Worm (Caenorhabditis elegans): Measurements from ENCODE around the gene C08E8.9.
"Not testable (repeated sequence)": the region's sequence is repeated elsewhere in the genome, so short reads cannot be mapped to it uniquely, and the experiment has no call there.

The C08E8.9 gene

ce11 chrV:18394203-18394602 is 29.5 kb downstream of the C08E8.9 start, which contains the start of gene Y51A2B.6:
Gene Y51A2B.6 (minus strand): TSS chrV:18394303.
- TF ChIP-seq fkh-10 (GFP tag; optimal IDR thresholded peaks at IDR 0.05) (no peak), skn-1 (tag; optimal IDR thresholded peaks at IDR 0.05) (no peak), swsn-7 (tag; optimal IDR thresholded peaks at IDR 0.05) (no peak), lin-13 (GFP tag; optimal IDR thresholded peaks at IDR 0.05) (no peak), hpl-2 (GFP tag; optimal IDR thresholded peaks at IDR 0.05) (no peak), sptf-1 (tag; optimal IDR thresholded peaks at IDR 0.05) (no peak), nhr-20 (tag; optimal IDR thresholded peaks at IDR 0.05) (no peak), fos-1 (tag; optimal IDR thresholded peaks at IDR 0.05) (no peak), sox-4 (tag; optimal IDR thresholded peaks at IDR 0.05) (no peak), mep-1 (tag; optimal IDR thresholded peaks at IDR 0.05) (no peak), nhr-85 (tag) (no peak), irx-1 (tag; optimal IDR thresholded peaks at IDR 0.05) (no peak), pag-3 (tag; optimal IDR thresholded peaks at IDR 0.05; ENCODE audit: borderline replicate concordance, insufficient read depth) (no peak), unc-30 (tag; optimal IDR thresholded peaks at IDR 0.05) (no peak), mdl-1 (tag; optimal IDR thresholded peaks at IDR 0.05) (no peak), unc-86 (tag; optimal IDR thresholded peaks at IDR 0.05) (no peak)

- TF ChIP-seq mep-1 (tag; optimal IDR thresholded peaks at IDR 0.05): no peak
Observed at ce11 chrV:18395649-18396048, 31.0 kb downstream of the C08E8.9 start, which contains the start of gene Y51A2B.9. Gene Y51A2B.9 (minus strand): TSS chrV:18395749.

- no peak for TF ChIP-seq lsy-2 (tag; optimal IDR thresholded peaks at IDR 0.05)
- TF ChIP-seq efl-1 (optimal IDR thresholded peaks at IDR 0.05): no peak
- TF ChIP-seq efl-1 (GFP tag; optimal IDR thresholded peaks at IDR 0.05 in 1 of 2): peak in 1 of 2 experiments; percentile 6
Observed at ce11 chrV:18397814-18398213, 33.2 kb downstream of the C08E8.9 start, which contains the start of gene Y51A2B.16. Gene Y51A2B.16 (minus strand): TSS chrV:18397914.

DNA sequence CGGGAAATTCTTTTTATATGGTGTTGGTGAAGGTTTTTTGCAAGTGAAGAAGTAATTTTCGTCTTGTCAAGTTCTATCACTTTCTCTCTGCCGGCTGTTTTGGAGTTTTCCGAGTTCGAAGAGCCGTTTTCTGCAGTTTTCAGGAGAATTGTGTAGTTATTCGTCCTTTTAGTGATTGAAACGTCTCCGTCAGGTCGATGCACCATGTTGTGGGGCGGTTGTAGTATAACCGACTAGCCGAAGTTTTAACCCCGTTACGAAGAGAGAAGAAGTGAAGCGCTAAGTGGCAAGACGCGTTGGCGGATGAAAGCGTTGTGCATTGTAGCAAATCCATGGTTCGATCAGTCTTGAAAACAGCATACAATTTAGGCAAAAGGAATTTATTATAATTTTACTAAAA is 38.1 kb downstream of the C08E8.9 start:
- TF ChIP-seq efl-1 (optimal IDR thresholded peaks at IDR 0.05) (no peak), efl-1 (GFP tag; optimal IDR thresholded peaks at IDR 0.05 in 1 of 2) (peak in 1 of 2 experiments; percentile 90), aha-1 (tag; optimal IDR thresholded peaks at IDR 0.05) (no peak)

DNA sequence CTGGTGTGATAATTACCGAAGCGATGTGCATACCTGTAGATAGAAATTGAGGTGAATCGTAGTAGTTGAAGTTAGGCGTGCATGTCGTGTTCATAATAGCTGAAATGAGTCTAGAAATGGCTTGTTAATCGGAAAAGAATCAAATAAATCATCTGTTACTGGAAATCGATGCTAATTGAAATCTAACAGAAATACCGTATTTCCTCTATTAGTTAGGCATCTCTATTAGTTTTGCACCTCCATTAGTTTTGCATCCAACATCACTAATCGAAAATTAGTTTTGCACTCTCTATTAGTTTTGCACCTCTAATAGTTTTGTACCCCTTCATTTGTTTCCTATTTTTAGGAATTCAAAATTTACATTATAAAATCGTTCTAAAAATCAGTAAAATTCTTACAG is 40.1 kb downstream of the C08E8.9 start, which contains the start of gene srh-209:
Gene srh-209, minus strand, starts transcription at position 101 of the 400 bp plus-strand sequence.
- not testable (repeated sequence) for TF ChIP-seq hlh-17 (GFP tag; optimal IDR thresholded peaks at IDR 0.05; ENCODE audit: borderline replicate concordance); unc-62 (GFP tag; optimal IDR thresholded peaks at IDR 0.05); fos-1 (tag; optimal IDR thresholded peaks at IDR 0.05)

DNA sequence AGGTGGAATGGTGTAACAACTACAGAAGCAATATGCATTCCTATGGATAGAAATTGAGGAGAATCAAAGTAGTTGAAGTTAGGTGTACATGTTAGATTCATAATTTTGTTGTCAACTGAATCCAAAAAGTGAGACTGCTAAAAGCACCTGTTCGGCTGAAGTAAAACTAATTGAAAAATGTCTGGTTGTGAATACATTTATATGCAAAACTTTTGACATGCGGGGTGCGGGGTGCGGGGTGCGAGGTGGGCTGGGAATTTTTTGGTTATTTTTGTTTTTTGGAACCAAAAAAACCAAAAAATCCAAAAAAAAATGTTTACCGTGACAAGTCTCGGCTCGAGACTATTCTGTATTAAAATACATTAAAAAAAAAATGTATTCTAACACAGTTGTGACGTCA is 45.5 kb downstream of the C08E8.9 start, which contains the start of gene srh-207:
Gene srh-207, minus strand, starts transcription at position 101 of the 400 bp plus-strand sequence.
- TF ChIP-seq hlh-4 (tag; optimal IDR thresholded peaks at IDR 0.05) (no peak), dpl-1 (GFP tag; optimal IDR thresholded peaks at IDR 0.05) (no peak), lir-3 (tag; optimal IDR thresholded peaks at IDR 0.05; ENCODE audit: poor library complexity) (no peak), nhr-12 (tag; optimal IDR thresholded peaks at IDR 0.05) (no peak), fkh-8 (tag; optimal IDR thresholded peaks at IDR 0.05) (no peak), nhr-11 (tag; optimal IDR thresholded peaks at IDR 0.05) (no peak), nhr-237 (tag; optimal IDR thresholded peaks at IDR 0.05) (no peak)

DNA sequence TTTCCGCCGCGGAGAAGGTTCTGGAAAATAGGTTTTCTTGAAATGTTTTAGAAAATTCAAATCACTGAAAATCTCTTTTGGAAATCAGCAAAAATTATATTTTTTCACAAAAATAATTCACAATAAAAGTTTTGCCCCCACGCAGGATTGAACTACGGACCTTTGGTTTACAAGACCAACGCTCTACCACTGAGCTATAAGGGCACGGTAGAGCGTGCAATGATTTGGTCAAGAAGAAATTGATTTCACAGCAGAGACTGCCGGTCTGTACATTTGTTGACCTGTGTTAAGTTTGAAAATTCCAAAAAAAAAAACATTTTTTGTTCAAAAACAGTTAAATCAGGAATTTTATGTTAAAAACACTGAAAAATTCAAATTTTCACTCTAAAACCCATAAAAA is 47.7 kb downstream of the C08E8.9 start:
- TF ChIP-seq lir-3 (tag; optimal IDR thresholded peaks at IDR 0.05; ENCODE audit: poor library complexity) (no peak), efl-1 (optimal IDR thresholded peaks at IDR 0.05) (no peak), efl-1 (GFP tag; optimal IDR thresholded peaks at IDR 0.05 in 1 of 2) (peak in 1 of 2 experiments; percentile 23), lin-35 (GFP tag; optimal IDR thresholded peaks at IDR 0.05) (peak in 1 of 2 experiments; percentile 2), tlp-1 (tag; optimal IDR thresholded peaks at IDR 0.05) (no peak)
